Worm (Caenorhabditis elegans): ENCODE measurements around the gene K10C9.1.

- TF ChIP-seq ztf-23 (GFP tag; IDR thresholded peaks at IDR 0.05) (no peak), med-1 (GFP tag; optimal IDR thresholded peaks at IDR 0.05; ENCODE audit: insufficient read depth) (no peak), klf-2 (GFP tag; conservative IDR thresholded peaks at IDR 0.05) (no peak), T22C8.4 (GFP tag; IDR thresholded peaks at IDR 0.05) (no peak)
Observed at ce11 chrV:1100280-1100679, 25.2 kb downstream of the K10C9.1 start, which contains the start of gene Y50D4B.2.

Data from whole organism, midembryonic.